Worm (Caenorhabditis elegans) whole organism, young adult: ENCODE measurements around the gene nhr-175.

Experiments used
- B0261.1 ChIP-seq: sonication (generic microtip); optimal IDR thresholded peaks from 2 replicates; lab custom pipeline; 2016; ENCODE audit warnings: mild to moderate bottlenecking, missing genetic modification characterization, moderate library complexity, missing compliant biosample characterization
- B0336.3 ChIP-seq: fragments of 200-800 bp; sonication (Bioruptor generic); IDR thresholded peaks from 2 replicates; pipeline ENCODE4 v1.3.6; 2022; ENCODE audit warnings: missing genetic modification characterization, missing compliant biosample characterization
- C17E4.6 ChIP-seq: fragments of 200-800 bp; sonication (Bioruptor generic); IDR thresholded peaks from 2 replicates; pipeline ENCODE4 v1.3.6; 2022; ENCODE audit warnings: missing genetic modification reagents, missing genetic modification characterization, missing compliant biosample characterization
- D2030.7 ChIP-seq: fragments of 200-800 bp; sonication (Bioruptor generic); IDR thresholded peaks from 2 replicates; pipeline ENCODE4 v1.3.6; 2022; ENCODE audit warnings: missing genetic modification reagents, missing genetic modification characterization, missing compliant biosample characterization
- F33H1.4 ChIP-seq: fragments of 200-800 bp; sonication (Bioruptor generic); IDR thresholded peaks from 2 replicates; pipeline ENCODE4 v1.3.6; 2022; ENCODE audit warnings: missing genetic modification reagents, missing genetic modification characterization, missing compliant biosample characterization
- F55B11.4 ChIP-seq: sonication (generic microtip); optimal IDR thresholded peaks from 2 replicates; lab custom pipeline; 2016; ENCODE audit warnings: missing compliant biosample characterization, missing genetic modification characterization, borderline replicate concordance; ENCODE audit not compliant: insufficient read depth
- F57A8.1 ChIP-seq: fragments of 200-800 bp; sonication (Bioruptor generic); optimal IDR thresholded peaks from 2 replicates; lab custom pipeline; 2018; ENCODE audit warnings: mild to moderate bottlenecking, missing genetic modification characterization, moderate library complexity, missing compliant biosample characterization
- T07F8.4 ChIP-seq: sonication (generic microtip); optimal IDR thresholded peaks from 2 replicates; lab custom pipeline; 2016; ENCODE audit warnings: mild to moderate bottlenecking, missing genetic modification characterization, moderate library complexity, missing compliant biosample characterization
- T26A5.8 ChIP-seq: sonication (generic microtip); optimal IDR thresholded peaks from 2 replicates; lab custom pipeline; 2016; ENCODE audit warnings: missing genetic modification characterization, missing compliant biosample characterization
- Y95B8A.8 ChIP-seq: fragments of 200-800 bp; sonication (Bioruptor generic); IDR thresholded peaks from 2 replicates; pipeline ENCODE4 v1.3.6; 2022; ENCODE audit warnings: missing genetic modification reagents, missing genetic modification characterization, missing compliant biosample characterization
- akir-1 ChIP-seq: fragments of 200-800 bp; sonication (Bioruptor generic); optimal IDR thresholded peaks from 2 replicates; lab custom pipeline; 2018; ENCODE audit warnings: mild to moderate bottlenecking, missing genetic modification characterization, moderate library complexity, missing compliant biosample characterization
- ama-1 ChIP-seq, 3 experiments: fragments of 150-350 bp in 1 of 3; sonication (generic microtip) in 2 of 3; optimal IDR thresholded peaks; 2 replicates each; lab custom pipeline; 2014 to 2018; ENCODE audit warnings: missing biosample characterization in 2 of 3, missing genetic modification characterization in 2 of 3, missing genetic modification reagents in 2 of 3
- athp-1 ChIP-seq: sonication (generic microtip); optimal IDR thresholded peaks from 2 replicates; lab custom pipeline; 2017; ENCODE audit warnings: mild to moderate bottlenecking, missing genetic modification characterization, missing compliant biosample characterization
- attf-3 ChIP-seq: fragments of 200-800 bp; sonication (Bioruptor generic); conservative IDR thresholded peaks from 2 replicates; pipeline ENCODE4 v1.3.6; 2022; ENCODE audit warnings: missing genetic modification reagents, missing genetic modification characterization, missing compliant biosample characterization
- attf-6 ChIP-seq: fragments of 200-800 bp; sonication (Bioruptor generic); IDR thresholded peaks from 2 replicates; pipeline ENCODE4 v1.3.6; 2022; ENCODE audit warnings: missing genetic modification reagents, missing genetic modification characterization, missing compliant biosample characterization
- bed-1 ChIP-seq: fragments of 200-800 bp; sonication (Bioruptor generic); IDR thresholded peaks from 2 replicates; pipeline ENCODE4 v1.3.6; 2022; ENCODE audit warnings: missing genetic modification reagents, missing genetic modification characterization, missing compliant biosample characterization
- ceh-91 ChIP-seq: fragments of 200-800 bp; sonication (Bioruptor generic); IDR thresholded peaks from 2 replicates; pipeline ENCODE4 v1.3.6; 2022; ENCODE audit warnings: missing genetic modification reagents, missing genetic modification characterization, missing compliant biosample characterization
- dpff-1 ChIP-seq: sonication (generic microtip); optimal IDR thresholded peaks from 2 replicates; lab custom pipeline; 2017; ENCODE audit warnings: mild to moderate bottlenecking, missing genetic modification characterization, missing compliant biosample characterization
- egl-44 ChIP-seq: fragments of 200-800 bp; sonication (Bioruptor generic); IDR thresholded peaks from 2 replicates; pipeline ENCODE4 v1.3.6; 2022; ENCODE audit warnings: missing genetic modification reagents, missing genetic modification characterization, missing compliant biosample characterization
- ets-4 ChIP-seq: fragments of 200-800 bp; sonication (Bioruptor generic); optimal IDR thresholded peaks from 2 replicates; lab custom pipeline; 2018; ENCODE audit warnings: mild to moderate bottlenecking, missing genetic modification characterization, missing compliant biosample characterization
- gei-17 ChIP-seq: fragments of 200-800 bp; sonication (Bioruptor generic); optimal IDR thresholded peaks from 2 replicates; lab custom pipeline; 2018; ENCODE audit warnings: mild to moderate bottlenecking, missing genetic modification characterization, missing compliant biosample characterization
- hlh-12 ChIP-seq: sonication (generic microtip); optimal IDR thresholded peaks from 2 replicates; lab custom pipeline; 2016; ENCODE audit warnings: missing genetic modification characterization, missing compliant biosample characterization
- hlh-26 ChIP-seq: fragments of 200-800 bp; sonication (Bioruptor generic); conservative IDR thresholded peaks from 2 replicates; pipeline ENCODE4 v1.3.6; 2022; ENCODE audit warnings: missing genetic modification reagents, missing genetic modification characterization, missing compliant biosample characterization
- hsf-1 ChIP-seq: fragments of 200-800 bp; sonication (Bioruptor generic); IDR thresholded peaks from 2 replicates; pipeline ENCODE4 v1.3.6; 2022; ENCODE audit warnings: missing genetic modification reagents, missing genetic modification characterization, missing compliant biosample characterization
- lin-26 ChIP-seq: fragments of 200-800 bp; sonication (Bioruptor generic); IDR thresholded peaks from 2 replicates; pipeline ENCODE4 v1.3.6; 2022; ENCODE audit warnings: missing genetic modification reagents, missing genetic modification characterization, missing compliant biosample characterization
- lin-35 ChIP-seq, 3 experiments: fragments of 150-350 bp in 2 of 3; sonication (generic microtip) in 1 of 3; optimal IDR thresholded peaks; 2 replicates each; lab custom pipeline; 2014 to 2018; ENCODE audit warnings: missing biosample characterization in 3 of 3, missing genetic modification characterization in 3 of 3, missing genetic modification reagents in 3 of 3
- lsy-27 ChIP-seq: sonication (generic microtip); optimal IDR thresholded peaks from 2 replicates; lab custom pipeline; 2017; ENCODE audit warnings: missing genetic modification characterization, mild to moderate bottlenecking, missing compliant biosample characterization, antibody characterized with exemption, missing genotype, borderline replicate concordance; ENCODE audit not compliant: insufficient read depth
- mcd-1 ChIP-seq: fragments of 200-800 bp; sonication (Bioruptor generic); IDR thresholded peaks from 2 replicates; pipeline ENCODE4 v1.3.6; 2022; ENCODE audit warnings: missing genetic modification reagents, missing genetic modification characterization, missing compliant biosample characterization
- mxl-1 ChIP-seq: sonication (generic microtip); optimal IDR thresholded peaks from 2 replicates; lab custom pipeline; 2016; ENCODE audit warnings: missing genetic modification characterization, missing compliant biosample characterization
- nfya-1 ChIP-seq: sonication (generic microtip); optimal IDR thresholded peaks from 2 replicates; lab custom pipeline; 2017; ENCODE audit warnings: antibody characterized with exemption, missing compliant biosample characterization, missing genetic modification characterization, borderline replicate concordance; ENCODE audit not compliant: insufficient read depth
- nhr-179 ChIP-seq: sonication (generic microtip); optimal IDR thresholded peaks from 2 replicates; lab custom pipeline; 2016; ENCODE audit warnings: mild to moderate bottlenecking, missing genetic modification characterization, missing compliant biosample characterization
- nhr-27 ChIP-seq: fragments of 200-800 bp; sonication (Bioruptor generic); optimal IDR thresholded peaks from 2 replicates; lab custom pipeline; 2018; ENCODE audit warnings: mild to moderate bottlenecking, missing genetic modification characterization, moderate library complexity, missing compliant biosample characterization
- nhr-90 ChIP-seq: sonication (generic microtip); optimal IDR thresholded peaks from 2 replicates; lab custom pipeline; 2016; ENCODE audit warnings: missing genotype, mild to moderate bottlenecking, missing genetic modification characterization, missing compliant biosample characterization
- sea-2 ChIP-seq: fragments of 200-800 bp; sonication (Bioruptor generic); IDR thresholded peaks from 2 replicates; pipeline ENCODE4 v1.3.6; 2022; ENCODE audit warnings: missing genetic modification characterization, missing compliant biosample characterization
- tbx-9 ChIP-seq: sonication (generic microtip); optimal IDR thresholded peaks from 2 replicates; lab custom pipeline; 2016; ENCODE audit warnings: borderline replicate concordance, missing genetic modification characterization, inconsistent platforms, missing compliant biosample characterization
- tlf-1 ChIP-seq: fragments of 200-800 bp; sonication (Bioruptor generic); optimal IDR thresholded peaks from 2 replicates; lab custom pipeline; 2018; ENCODE audit warnings: mild to moderate bottlenecking, missing genetic modification characterization, missing compliant biosample characterization
- unc-130 ChIP-seq: sonication (generic microtip); optimal IDR thresholded peaks from 2 replicates; lab custom pipeline; 2016; ENCODE audit warnings: missing genetic modification reagents, missing genetic modification characterization, missing compliant biosample characterization
- unc-62 ChIP-seq: fragments of 150-350 bp; optimal IDR thresholded peaks from 2 replicates; lab custom pipeline; 2014; ENCODE audit warnings: missing biosample characterization, missing genetic modification reagents, missing genetic modification characterization
- xnd-1 ChIP-seq: sonication (generic microtip); optimal IDR thresholded peaks from 2 replicates; lab custom pipeline; 2016; ENCODE audit warnings: missing genotype, missing genetic modification reagents, missing genetic modification characterization, missing compliant biosample characterization
- ztf-25 ChIP-seq: fragments of 200-800 bp; sonication (Bioruptor generic); IDR thresholded peaks from 2 replicates; pipeline ENCODE4 v1.3.6; 2022; ENCODE audit warnings: missing genetic modification reagents, missing genetic modification characterization, missing compliant biosample characterization
- ztf-26 ChIP-seq: sonication (generic microtip); optimal IDR thresholded peaks from 2 replicates; lab custom pipeline; 2017; ENCODE audit warnings: missing genetic modification characterization, missing compliant biosample characterization
- ztf-28 ChIP-seq: fragments of 200-800 bp; sonication (Bioruptor generic); IDR thresholded peaks from 2 replicates; pipeline ENCODE4 v1.3.6; 2022; ENCODE audit warnings: missing genetic modification reagents, missing genetic modification characterization, missing compliant biosample characterization

The nhr-175 gene

DNA sequence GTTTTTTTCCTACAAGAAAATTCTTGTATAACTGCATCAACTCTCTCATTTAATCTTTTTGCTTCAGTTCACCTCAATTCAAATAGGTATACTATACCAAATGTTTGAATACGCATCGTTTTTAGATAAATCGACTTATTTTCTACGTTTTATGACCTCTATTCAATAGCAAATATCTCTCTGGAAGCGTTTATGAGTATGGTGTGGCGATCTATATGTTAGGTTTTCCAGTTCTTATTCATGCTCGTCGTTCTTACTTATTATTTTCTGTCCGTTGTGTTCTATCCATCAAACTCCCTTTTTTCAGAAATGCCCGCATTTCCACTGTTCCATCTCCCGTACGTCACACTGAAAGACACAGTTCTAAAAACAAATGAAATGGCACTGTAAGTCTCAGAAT is 14.1 kb downstream of the nhr-175 start, which contains the start of gene T22G5.3:
TSS of gene T22G5.3 (plus strand) at position 301 of the 400 bp plus-strand sequence.
- no peak for TF ChIP-seq Y95B8A.8 (GFP tag; lab: Robert Waterston, UW)
- no peak for TF ChIP-seq attf-6 (GFP tag; lab: Robert Waterston, UW)
- no peak for TF ChIP-seq gei-17 (GFP tag; lab: Kevin White, UChicago)
- no peak for TF ChIP-seq nhr-179 (tag; lab: Kevin White, UChicago)
- no peak for TF ChIP-seq C17E4.6
- no peak for TF ChIP-seq F55B11.4
- no peak for TF ChIP-seq T07F8.4
- TF ChIP-seq lin-26: no peak
- no peak for TF ChIP-seq ztf-28 (GFP tag; lab: Robert Waterston, UW)
- no peak for TF ChIP-seq xnd-1 (tag; lab: Kevin White, UChicago)
- TF ChIP-seq mxl-1: no peak
- no peak for TF ChIP-seq hlh-26 (GFP tag; lab: Robert Waterston, UW)
- no peak for TF ChIP-seq bed-1 (GFP tag; lab: Robert Waterston, UW)
- TF ChIP-seq F57A8.1: no peak
- no peak for TF ChIP-seq nhr-27
- TF ChIP-seq ceh-91 (GFP tag; lab: Robert Waterston, UW): no peak

DNA sequence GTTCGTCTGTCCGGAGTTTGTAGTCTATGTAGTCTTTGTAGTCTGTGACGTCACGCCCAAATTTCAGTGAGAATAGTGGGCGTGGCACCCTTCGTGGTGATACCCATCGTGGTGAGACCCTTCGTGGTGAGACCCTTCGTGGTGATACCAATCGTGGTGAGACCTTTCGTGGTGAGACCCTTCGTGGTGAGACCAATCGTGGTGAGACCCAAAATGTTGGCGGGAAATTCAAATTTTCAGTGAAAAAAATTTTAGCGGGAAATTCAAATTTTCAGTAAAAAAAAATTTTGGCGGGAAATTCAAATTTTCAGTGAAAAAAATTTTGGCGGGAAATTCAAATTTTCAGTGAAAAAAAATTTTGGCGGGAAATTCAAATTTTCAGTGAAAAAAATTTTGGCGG is 15.7 kb downstream of the nhr-175 start:
- TF ChIP-seq F33H1.4 (GFP tag; lab: Robert Waterston, UW): peak; percentile 73
- TF ChIP-seq D2030.7 (GFP tag; lab: Robert Waterston, UW): peak; percentile 24; the same call in 1 of the 2 replicates

DNA sequence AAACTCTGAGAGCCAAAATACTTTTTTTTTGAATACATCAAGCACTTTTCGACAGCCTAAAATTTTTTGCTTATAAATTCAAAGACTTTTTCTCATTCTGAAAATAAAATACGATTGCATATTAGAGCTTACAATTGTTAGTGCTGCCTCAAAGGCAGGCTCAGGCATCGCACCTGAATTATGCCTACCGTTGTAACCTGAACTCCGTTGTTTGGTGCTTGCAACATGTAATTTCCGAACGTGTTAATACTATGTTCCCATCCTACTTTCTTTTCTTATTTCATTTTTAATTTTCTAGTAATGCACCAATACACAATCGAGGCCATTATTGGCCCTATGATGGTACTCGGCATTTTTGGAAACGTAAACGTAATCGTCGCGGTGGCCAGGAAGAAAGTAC is 20.9 kb downstream of the nhr-175 start, which contains the start of gene srsx-19:
TSS of gene srsx-19 (plus strand) at position 301 of the 400 bp plus-strand sequence.
- TF ChIP-seq nhr-179 (tag; lab: Kevin White, UChicago) (no peak), sea-2 (GFP tag; lab: Robert Waterston, UW) (no peak), tlf-1 (no peak), hlh-12 (no peak), ama-1 (optimal IDR thresholded peaks at IDR 0.05; lab: Kevin White, UChicago) (no peak), ama-1 (GFP tag; optimal IDR thresholded peaks at IDR 0.05; lab: Kevin White, UChicago) (no peak), nfya-1 (tag; lab: Kevin White, UChicago) (no peak), hlh-26 (GFP tag; lab: Robert Waterston, UW) (no peak), ets-4 (no peak), lin-35 (GFP tag; optimal IDR thresholded peaks at IDR 0.05; lab: Kevin White, UChicago) (no peak), T07F8.4 (no peak), mxl-1 (no peak), lin-26 (no peak), nhr-90 (tag; lab: Kevin White, UChicago) (no peak), akir-1 (no peak), dpff-1 (tag; lab: Kevin White, UChicago) (no peak), athp-1 (no peak)

DNA sequence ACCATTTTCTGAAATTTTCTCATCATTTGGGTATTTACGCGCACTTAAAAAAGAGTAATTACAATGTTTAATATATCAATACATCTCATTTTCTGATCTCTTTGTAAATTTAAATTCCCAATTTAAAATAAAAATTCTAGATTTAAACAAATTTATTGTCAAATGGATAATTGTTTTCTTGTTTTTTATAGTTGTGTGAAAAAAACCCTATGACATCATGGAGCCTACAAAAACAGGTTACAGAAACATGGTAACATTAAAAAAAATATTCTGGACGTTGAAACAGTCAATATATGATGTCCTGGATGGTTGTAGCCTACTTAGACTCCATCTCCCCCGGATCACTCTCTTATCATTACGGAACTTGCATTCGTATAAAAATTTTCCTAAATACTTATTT is 23.0 kb downstream of the nhr-175 start, which contains the start of gene spp-12:
TSS of gene spp-12 (plus strand) at position 301 of the 400 bp plus-strand sequence.
- TF ChIP-seq hlh-26 (GFP tag; lab: Robert Waterston, UW) (no peak), tbx-9 (tag; lab: Kevin White, UChicago) (no peak), mcd-1 (no peak), unc-130 (GFP tag; lab: Kevin White, UChicago) (no peak), hsf-1 (GFP tag; lab: Robert Waterston, UW) (no peak), ztf-26 (tag; lab: Kevin White, UChicago) (no peak), lsy-27 (tag; lab: Kevin White, UChicago) (no peak), attf-3 (GFP tag; lab: Robert Waterston, UW) (no peak), egl-44 (no peak), lin-35 (GFP tag; optimal IDR thresholded peaks at IDR 0.05; lab: Kevin White, UChicago) (no peak), xnd-1 (tag; lab: Kevin White, UChicago) (no peak), ztf-25 (GFP tag; lab: Robert Waterston, UW) (no peak), T26A5.8 (no peak), tlf-1 (no peak), unc-62 (no peak), B0261.1 (tag; lab: Kevin White, UChicago) (no peak), B0336.3 (GFP tag; lab: Robert Waterston, UW) (no peak), T07F8.4 (no peak)
